Comparison of ENCODE assay signal across 1 fruit fly cellular context in genomic region chr2L:9693924-9694610, dm6.
TF ChIP-seq lines count a peak whose summit lies in the region.

No protein-coding gene starts in this region.

TF ChIP-seq in whole organism, embryonic, 481 proteins besides CTCF, POLR2A, EP300 and RAD21 (continued from another document):
- peak; percentile 14; the same call in 1 of the 2 replicates for TF ChIP-seq bbx (GFP tag; IDR thresholded peaks at IDR 0.05; lab: Robert Waterston, UW; ENCODE audit: partially characterized antibody)
- TF ChIP-seq CG8765 (GFP tag; IDR thresholded peaks at IDR 0.05; lab: Robert Waterston, UW), result no peak
- no peak for TF ChIP-seq CG10959 (GFP tag; IDR thresholded peaks at IDR 0.05; lab: Robert Waterston, UW)
- no peak for TF ChIP-seq Nf-YA (GFP tag; IDR thresholded peaks at IDR 0.05; lab: Robert Waterston, UW)
- TF ChIP-seq CG17912 (GFP tag; optimal IDR thresholded peaks at IDR 0.05; lab: Kevin White, UChicago), result no peak
- TF ChIP-seq Hey (tag; optimal IDR thresholded peaks at IDR 0.05; lab: Kevin White, UChicago), result peak; percentile 45
- no peak for TF ChIP-seq al (GFP tag; IDR thresholded peaks at IDR 0.05; lab: Robert Waterston, UW)
- TF ChIP-seq Med (GFP tag; lab: Kevin White, UChicago), result peak; percentile 27
- TF ChIP-seq sens (GFP tag; lab: Kevin White, UChicago), result peak; percentile 38
- TF ChIP-seq jing (GFP tag; optimal IDR thresholded peaks at IDR 0.05; lab: Kevin White, UChicago), result no peak
- no peak for TF ChIP-seq CG10979 (tag; optimal IDR thresholded peaks at IDR 0.05; lab: Kevin White, UChicago)
- TF ChIP-seq Tbp (GFP tag; optimal IDR thresholded peaks at IDR 0.05; lab: Kevin White, UChicago), result no peak
- TF ChIP-seq NC2α (GFP tag; optimal IDR thresholded peaks at IDR 0.05; lab: Kevin White, UChicago), result no peak
- TF ChIP-seq CG7963 (GFP tag; IDR thresholded peaks at IDR 0.05; lab: Robert Waterston, UW; ENCODE audit: partially characterized antibody), result no peak
- peak; percentile 11 for TF ChIP-seq CG17385 (GFP tag; optimal IDR thresholded peaks at IDR 0.05; lab: Kevin White, UChicago)
- TF ChIP-seq oc (tag; optimal IDR thresholded peaks at IDR 0.05; lab: Kevin White, UChicago), result no peak
- TF ChIP-seq CG14710 (tag; optimal IDR thresholded peaks at IDR 0.05; lab: Kevin White, UChicago), result no peak
- no peak for TF ChIP-seq CG7928 (GFP tag; optimal IDR thresholded peaks at IDR 0.05; lab: Kevin White, UChicago)
- peak; percentile 30 for TF ChIP-seq Hmr (GFP tag; optimal IDR thresholded peaks at IDR 0.05; lab: Kevin White, UChicago)
- peak; percentile 4 for TF ChIP-seq HmgZ (tag; optimal IDR thresholded peaks at IDR 0.05; lab: Kevin White, UChicago)
- TF ChIP-seq Sry-δ (GFP tag; optimal IDR thresholded peaks at IDR 0.05; lab: Kevin White, UChicago), result no peak
- no peak for TF ChIP-seq peb (GFP tag; IDR thresholded peaks at IDR 0.05; lab: Robert Waterston, UW)
- TF ChIP-seq Blimp-1 (GFP tag; optimal IDR thresholded peaks at IDR 0.05; lab: Kevin White, UChicago), result no peak
- peak; percentile 68 for TF ChIP-seq GATAe (GFP tag; conservative IDR thresholded peaks at IDR 0.05; lab: Robert Waterston, UW)
- no peak for TF ChIP-seq CG42726 (GFP tag; IDR thresholded peaks at IDR 0.05; lab: Robert Waterston, UW; ENCODE audit: partially characterized antibody)
